Fruit fly (Drosophila melanogaster): ENCODE results near the gene CG2750.

Gene CG2750

dm6 chrX:12082244-12082643 is 24.8 kb upstream of the CG2750 start (continued):
- TF ChIP-seq chn (GFP tag; optimal IDR thresholded peaks at IDR 0.05) (no peak), CG8924 (tag; optimal IDR thresholded peaks at IDR 0.05) (peak; percentile 7), toy (GFP tag; IDR thresholded peaks at IDR 0.05) (no peak), CG14441 (GFP tag; IDR thresholded peaks at IDR 0.05) (no peak), Atf-2 (GFP tag; optimal IDR thresholded peaks at IDR 0.05) (no peak), knrl (GFP tag; IDR thresholded peaks at IDR 0.05; ENCODE audit: partially characterized antibody) (no peak), Dad (GFP tag; optimal IDR thresholded peaks at IDR 0.05) (no peak), CG7372 (GFP tag; IDR thresholded peaks at IDR 0.05) (no peak), CG13624 (GFP tag; optimal IDR thresholded peaks at IDR 0.05) (no peak), Meics (GFP tag; optimal IDR thresholded peaks at IDR 0.05) (peak; percentile 6), CG32767 (GFP tag; IDR thresholded peaks at IDR 0.05) (no peak), CG17829 (tag; optimal IDR thresholded peaks at IDR 0.05) (no peak), slbo (GFP tag; IDR thresholded peaks at IDR 0.05) (0 out of 2 replicates have a peak, but pooled peaks have one; percentile 16), hth (optimal IDR thresholded peaks at IDR 0.05) (no peak), CG15696 (tag; optimal IDR thresholded peaks at IDR 0.05) (no peak), tll (GFP tag; optimal IDR thresholded peaks at IDR 0.05) (no peak), ttk (GFP tag; IDR thresholded peaks at IDR 0.05) (no peak), fd3F (GFP tag; optimal IDR thresholded peaks at IDR 0.05) (no peak), ara (GFP tag; IDR thresholded peaks at IDR 0.05) (no peak), C15 (GFP tag; IDR thresholded peaks at IDR 0.05) (no peak), CG15011 (GFP tag; optimal IDR thresholded peaks at IDR 0.05) (no peak), CrebB (tag; optimal IDR thresholded peaks at IDR 0.05) (no peak), CG13287 (GFP tag; IDR thresholded peaks at IDR 0.05; ENCODE audit: partially characterized antibody) (no peak), CG12219 (GFP tag; optimal IDR thresholded peaks at IDR 0.05) (no peak), Kr (GFP tag; optimal IDR thresholded peaks at IDR 0.05) (no peak), CG10654 (GFP tag; optimal IDR thresholded peaks at IDR 0.05) (no peak), CG1792 (GFP tag; optimal IDR thresholded peaks at IDR 0.05) (no peak), CG6254 (GFP tag; optimal IDR thresholded peaks at IDR 0.05) (no peak), pita (GFP tag; optimal IDR thresholded peaks at IDR 0.05) (no peak), CG31441 (GFP tag; IDR thresholded peaks at IDR 0.05) (peak; percentile 35; the same call in 1 of the 2 replicates), CG11723 (GFP tag; optimal IDR thresholded peaks at IDR 0.05) (no peak), Dll (GFP tag; IDR thresholded peaks at IDR 0.05; ENCODE audit: partially characterized antibody) (no peak), Lhr (GFP tag; optimal IDR thresholded peaks at IDR 0.05) (no peak), CG10209 (GFP tag; optimal IDR thresholded peaks at IDR 0.05) (no peak), CG32532 (GFP tag; IDR thresholded peaks at IDR 0.05) (no peak), Hr78 (GFP tag; optimal IDR thresholded peaks at IDR 0.05) (no peak), ab (GFP tag; optimal IDR thresholded peaks at IDR 0.05) (no peak), bbx (GFP tag; IDR thresholded peaks at IDR 0.05; ENCODE audit: partially characterized antibody) (no peak), her (GFP tag; optimal IDR thresholded peaks at IDR 0.05) (no peak), CG6175 (GFP tag; IDR thresholded peaks at IDR 0.05) (no peak), Eip74EF (GFP tag; optimal IDR thresholded peaks at IDR 0.05) (no peak), Oli (tag; optimal IDR thresholded peaks at IDR 0.05) (peak; percentile 3), CG8281 (tag; optimal IDR thresholded peaks at IDR 0.05) (no peak), emc (GFP tag; optimal IDR thresholded peaks at IDR 0.05) (no peak), CG11696 (GFP tag; IDR thresholded peaks at IDR 0.05) (no peak), danr (GFP tag; IDR thresholded peaks at IDR 0.05) (no peak), klu (GFP tag; IDR thresholded peaks at IDR 0.05) (no peak), Mad (GFP tag; optimal IDR thresholded peaks at IDR 0.05) (no peak), Nf-YA (GFP tag; IDR thresholded peaks at IDR 0.05) (no peak), en (GFP tag; optimal IDR thresholded peaks at IDR 0.05) (no peak), Rfx (GFP tag; IDR thresholded peaks at IDR 0.05) (no peak), ERR (GFP tag; optimal IDR thresholded peaks at IDR 0.05) (no peak)

Data from whole organism, embryonic.